Worm (Caenorhabditis elegans) whole organism, early embryonic: Measurements from ENCODE around the gene F16H6.4.

Experiments
- B0310.2 ChIP-seq: sonication (generic microtip); optimal IDR thresholded peaks from 2 replicates; lab custom pipeline; 2016; ENCODE audit warnings: mild to moderate bottlenecking, missing genetic modification characterization, missing compliant biosample characterization
- aly-1 ChIP-seq: sonication (generic microtip); optimal IDR thresholded peaks from 2 replicates; lab custom pipeline; 2016; ENCODE audit warnings: missing genetic modification characterization, missing compliant biosample characterization
- ama-1 ChIP-seq: fragments of 150-350 bp; optimal IDR thresholded peaks from 2 replicates; lab custom pipeline; 2014
- ceh-36 ChIP-seq: sonication (generic microtip); optimal IDR thresholded peaks from 2 replicates; lab custom pipeline; 2016; ENCODE audit warnings: missing genetic modification characterization, inconsistent platforms, missing compliant biosample characterization
- flt-1 ChIP-seq: fragments of 200-800 bp; sonication (Bioruptor generic); IDR thresholded peaks from 2 replicates; pipeline ENCODE4 v1.3.6; 2022; ENCODE audit warnings: missing genetic modification characterization, missing compliant biosample characterization
- pes-1 ChIP-seq: fragments of 200-800 bp; sonication (Bioruptor generic); IDR thresholded peaks from 2 replicates; pipeline ENCODE4 v1.3.6; 2022; ENCODE audit warnings: missing genetic modification reagents, missing genetic modification characterization, missing compliant biosample characterization

ce11 chrV:18191128-18191527, 7.4 kb upstream of the F16H6.4 start, which contains the start of gene clec-42:
- TF ChIP-seq flt-1 (GFP tag; lab: Robert Waterston, UW), result no peak
- no peak for TF ChIP-seq aly-1
- no peak for TF ChIP-seq ceh-36 (tag; lab: Kevin White, UChicago)
- no peak for TF ChIP-seq ama-1 (lab: Kevin White, UChicago)
- no peak for TF ChIP-seq pes-1 (GFP tag; lab: Robert Waterston, UW)
- no peak for TF ChIP-seq B0310.2
